Worm (Caenorhabditis elegans) whole organism, young adult: ENCODE measurements around the gene ify-1.

ENCODE experiments used
- B0019.2 ChIP-seq: fragments of 200-800 bp; sonication (Bioruptor generic); conservative IDR thresholded peaks from 2 replicates; pipeline ENCODE4 v1.3.6; 2022; ENCODE audit warnings: missing genetic modification reagents, missing genetic modification characterization, missing compliant biosample characterization
- B0261.1 ChIP-seq: sonication (generic microtip); optimal IDR thresholded peaks from 2 replicates; lab custom pipeline; 2016; ENCODE audit warnings: mild to moderate bottlenecking, missing genetic modification characterization, moderate library complexity, missing compliant biosample characterization
- B0336.3 ChIP-seq: fragments of 200-800 bp; sonication (Bioruptor generic); IDR thresholded peaks from 2 replicates; pipeline ENCODE4 v1.3.6; 2022; ENCODE audit warnings: missing genetic modification characterization, missing compliant biosample characterization
- C06A6.2 ChIP-seq: fragments of 200-800 bp; sonication (Bioruptor generic); conservative IDR thresholded peaks from 2 replicates; pipeline ENCODE4 v1.3.6; 2022; ENCODE audit warnings: missing genetic modification characterization, missing compliant biosample characterization
- D2030.7 ChIP-seq: fragments of 200-800 bp; sonication (Bioruptor generic); IDR thresholded peaks from 2 replicates; pipeline ENCODE4 v1.3.6; 2022; ENCODE audit warnings: missing genetic modification reagents, missing genetic modification characterization, missing compliant biosample characterization
- F10E7.11 ChIP-seq: sonication (generic microtip); optimal IDR thresholded peaks from 2 replicates; lab custom pipeline; 2017; ENCODE audit warnings: mild to moderate bottlenecking, missing genetic modification characterization, moderate library complexity, missing compliant biosample characterization
- F37B4.10 ChIP-seq: fragments of 200-800 bp; sonication (Bioruptor generic); IDR thresholded peaks from 2 replicates; pipeline ENCODE4 v1.3.6; 2022; ENCODE audit warnings: missing genetic modification characterization, missing compliant biosample characterization
- F49E8.2 ChIP-seq: sonication (generic microtip); optimal IDR thresholded peaks from 3 replicates; lab custom pipeline; 2017; ENCODE audit warnings: missing genetic modification characterization, mild to moderate bottlenecking, missing compliant biosample characterization, antibody characterized with exemption, moderate library complexity; ENCODE audit not compliant: insufficient read depth
- F57C9.4 ChIP-seq: sonication (generic microtip); optimal IDR thresholded peaks from 2 replicates; lab custom pipeline; 2017; ENCODE audit warnings: mild to moderate bottlenecking, missing genetic modification characterization, missing compliant biosample characterization
- Y95B8A.8 ChIP-seq: fragments of 200-800 bp; sonication (Bioruptor generic); IDR thresholded peaks from 2 replicates; pipeline ENCODE4 v1.3.6; 2022; ENCODE audit warnings: missing genetic modification reagents, missing genetic modification characterization, missing compliant biosample characterization
- akir-1 ChIP-seq: fragments of 200-800 bp; sonication (Bioruptor generic); optimal IDR thresholded peaks from 2 replicates; lab custom pipeline; 2018; ENCODE audit warnings: mild to moderate bottlenecking, missing genetic modification characterization, moderate library complexity, missing compliant biosample characterization
- ama-1 ChIP-seq, 3 experiments: fragments of 150-350 bp in 1 of 3; sonication (generic microtip) in 2 of 3; optimal IDR thresholded peaks; 2 replicates each; lab custom pipeline; 2014 to 2018; ENCODE audit warnings: missing biosample characterization in 2 of 3, missing genetic modification characterization in 2 of 3, missing genetic modification reagents in 2 of 3
- athp-1 ChIP-seq: sonication (generic microtip); optimal IDR thresholded peaks from 2 replicates; lab custom pipeline; 2017; ENCODE audit warnings: mild to moderate bottlenecking, missing genetic modification characterization, missing compliant biosample characterization
- ccch-3 ChIP-seq: fragments of 200-800 bp; sonication (Bioruptor generic); optimal IDR thresholded peaks from 2 replicates; lab custom pipeline; 2018; ENCODE audit warnings: mild to moderate bottlenecking, missing genetic modification characterization, missing compliant biosample characterization
- ceh-27 ChIP-seq: fragments of 200-800 bp; sonication (Bioruptor generic); optimal IDR thresholded peaks from 2 replicates; lab custom pipeline; 2018; ENCODE audit warnings: mild to moderate bottlenecking, missing genetic modification characterization, moderate library complexity, missing compliant biosample characterization
- ceh-40 ChIP-seq: fragments of 200-800 bp; sonication (Bioruptor generic); IDR thresholded peaks from 2 replicates; pipeline ENCODE4 v1.3.6; 2022; ENCODE audit warnings: missing genetic modification characterization, missing compliant biosample characterization
- ceh-58 ChIP-seq: fragments of 200-800 bp; sonication (Bioruptor generic); IDR thresholded peaks from 2 replicates; pipeline ENCODE4 v1.3.6; 2022; ENCODE audit warnings: missing genetic modification characterization, missing compliant biosample characterization
- ekl-4 ChIP-seq: fragments of 200-800 bp; sonication (Bioruptor generic); IDR thresholded peaks from 2 replicates; pipeline ENCODE4 v1.3.6; 2022; ENCODE audit warnings: missing genetic modification reagents, missing genetic modification characterization, missing compliant biosample characterization
- him-1 ChIP-seq: sonication (generic microtip); optimal IDR thresholded peaks from 2 replicates; lab custom pipeline; 2016; ENCODE audit warnings: missing genotype, missing genetic modification reagents, missing genetic modification characterization, missing compliant biosample characterization
- hmg-1.2 ChIP-seq: fragments of 200-800 bp; sonication (Bioruptor generic); IDR thresholded peaks from 2 replicates; pipeline ENCODE4 v1.3.6; 2022; ENCODE audit warnings: missing genetic modification reagents, missing genetic modification characterization, missing compliant biosample characterization
- hmg-20 ChIP-seq: fragments of 200-800 bp; sonication (Bioruptor generic); IDR thresholded peaks from 2 replicates; pipeline ENCODE4 v1.3.6; 2022; ENCODE audit warnings: missing genetic modification reagents, missing genetic modification characterization, missing compliant biosample characterization
- hsf-1 ChIP-seq: fragments of 200-800 bp; sonication (Bioruptor generic); IDR thresholded peaks from 2 replicates; pipeline ENCODE4 v1.3.6; 2022; ENCODE audit warnings: missing genetic modification reagents, missing genetic modification characterization, missing compliant biosample characterization
- let-526 ChIP-seq: fragments of 200-800 bp; sonication (Bioruptor generic); IDR thresholded peaks from 2 replicates; pipeline ENCODE4 v1.3.6; 2022; ENCODE audit warnings: missing genetic modification reagents, missing genetic modification characterization, missing compliant biosample characterization
- lsy-27 ChIP-seq: sonication (generic microtip); optimal IDR thresholded peaks from 2 replicates; lab custom pipeline; 2017; ENCODE audit warnings: missing genetic modification characterization, mild to moderate bottlenecking, missing compliant biosample characterization, antibody characterized with exemption, missing genotype, borderline replicate concordance; ENCODE audit not compliant: insufficient read depth
- madf-3 ChIP-seq: fragments of 200-800 bp; sonication (Bioruptor generic); IDR thresholded peaks from 2 replicates; pipeline ENCODE4 v1.3.6; 2022; ENCODE audit warnings: missing genetic modification reagents, missing genetic modification characterization, missing compliant biosample characterization
- madf-8 ChIP-seq: fragments of 200-800 bp; sonication (Bioruptor generic); conservative IDR thresholded peaks from 2 replicates; pipeline ENCODE4 v1.3.6; 2022; ENCODE audit warnings: missing genetic modification reagents, missing genetic modification characterization, missing compliant biosample characterization
- mxl-1 ChIP-seq: sonication (generic microtip); optimal IDR thresholded peaks from 2 replicates; lab custom pipeline; 2016; ENCODE audit warnings: missing genetic modification characterization, missing compliant biosample characterization
- nfyb-1 ChIP-seq: fragments of 200-800 bp; sonication (Bioruptor generic); IDR thresholded peaks from 2 replicates; pipeline ENCODE4 v1.3.6; 2022; ENCODE audit warnings: missing genetic modification reagents, missing genetic modification characterization, missing compliant biosample characterization
- nhr-80 ChIP-seq: sonication (generic microtip); optimal IDR thresholded peaks from 2 replicates; lab custom pipeline; 2016; ENCODE audit warnings: missing genetic modification characterization, missing compliant biosample characterization
- pbrm-1 ChIP-seq: fragments of 200-800 bp; sonication (Bioruptor generic); IDR thresholded peaks from 2 replicates; pipeline ENCODE4 v1.3.6; 2022; ENCODE audit warnings: missing genetic modification reagents, missing genetic modification characterization, missing compliant biosample characterization
- rcor-1 ChIP-seq: fragments of 200-800 bp; sonication (Bioruptor generic); IDR thresholded peaks from 2 replicates; pipeline ENCODE4 v1.3.6; 2022; ENCODE audit warnings: missing genetic modification reagents, missing genetic modification characterization, missing compliant biosample characterization
- rec-8 ChIP-seq, 2 experiments: sonication (generic microtip); optimal IDR thresholded peaks; 2 replicates each; lab custom pipeline; 2016; ENCODE audit warnings: mild to moderate bottlenecking in 2 of 2, missing genetic modification characterization in 2 of 2, missing genetic modification reagents in 2 of 2, missing genotype in 2 of 2, missing biosample characterization in 1 of 2, missing compliant biosample characterization in 1 of 2, moderate library complexity in 1 of 2
- repo-1 ChIP-seq: sonication (generic microtip); optimal IDR thresholded peaks from 2 replicates; lab custom pipeline; 2017; ENCODE audit warnings: mild to moderate bottlenecking, missing genetic modification characterization, missing compliant biosample characterization
- sdz-38 ChIP-seq: sonication (generic microtip); optimal IDR thresholded peaks from 2 replicates; lab custom pipeline; 2016; ENCODE audit warnings: missing genotype, missing genetic modification characterization, missing compliant biosample characterization
- snpc-3.4 ChIP-seq: sonication (generic microtip); optimal IDR thresholded peaks from 2 replicates; lab custom pipeline; 2017; ENCODE audit warnings: missing genetic modification characterization, mild to moderate bottlenecking, missing compliant biosample characterization, antibody characterized with exemption, moderate library complexity, missing genotype, missing genetic modification reagents
- tbp1 ChIP-seq: fragments of 200-800 bp; sonication (Bioruptor generic); optimal IDR thresholded peaks from 2 replicates; lab custom pipeline; 2018; ENCODE audit warnings: mild to moderate bottlenecking, missing genetic modification characterization, missing compliant biosample characterization
- unc-62 ChIP-seq: fragments of 150-350 bp; optimal IDR thresholded peaks from 2 replicates; lab custom pipeline; 2014; ENCODE audit warnings: missing biosample characterization, missing genetic modification reagents, missing genetic modification characterization
- ztf-22 ChIP-seq: fragments of 200-800 bp; sonication (Bioruptor generic); optimal IDR thresholded peaks from 2 replicates; lab custom pipeline; 2018; ENCODE audit warnings: mild to moderate bottlenecking, missing genetic modification characterization, moderate library complexity, missing compliant biosample characterization
- ztf-26 ChIP-seq: sonication (generic microtip); optimal IDR thresholded peaks from 2 replicates; lab custom pipeline; 2017; ENCODE audit warnings: missing genetic modification characterization, missing compliant biosample characterization
- ztf-28 ChIP-seq: fragments of 200-800 bp; sonication (Bioruptor generic); IDR thresholded peaks from 2 replicates; pipeline ENCODE4 v1.3.6; 2022; ENCODE audit warnings: missing genetic modification reagents, missing genetic modification characterization, missing compliant biosample characterization
- ztf-3 ChIP-seq: fragments of 200-800 bp; sonication (Bioruptor generic); optimal IDR thresholded peaks from 2 replicates; lab custom pipeline; 2018; ENCODE audit warnings: mild to moderate bottlenecking, missing genetic modification characterization, missing compliant biosample characterization

Gene ify-1

DNA sequence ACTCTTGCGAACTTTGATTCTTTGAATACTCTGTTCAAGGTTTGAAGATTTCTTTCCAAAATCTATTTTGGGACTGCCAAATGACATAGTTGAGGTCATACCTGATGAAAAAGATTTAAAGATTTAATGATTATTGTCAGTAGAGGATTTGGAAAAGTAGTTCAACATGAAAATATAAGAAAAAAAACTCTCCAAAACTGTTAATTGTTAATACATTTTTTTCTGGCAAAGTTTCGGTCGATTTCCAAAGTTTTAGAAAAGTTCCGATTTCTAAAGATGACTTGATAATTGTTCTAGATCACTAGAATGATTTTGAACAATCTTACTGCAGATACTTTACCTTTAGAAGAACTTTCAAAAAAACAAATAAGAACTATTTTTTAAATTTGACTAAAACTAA is 16.3 kb upstream of the ify-1 start, which contains the start of gene C27A2.7:
Gene C27A2.7 (minus strand): TSS at position 101 of the 400 bp plus-strand sequence.
- TF ChIP-seq madf-3 (GFP tag; lab: Robert Waterston, UW) (no peak), F49E8.2 (tag; lab: Kevin White, UChicago) (no peak), rcor-1 (GFP tag; lab: Robert Waterston, UW) (no peak), sdz-38 (tag; lab: Kevin White, UChicago) (no peak), let-526 (GFP tag; lab: Robert Waterston, UW) (no peak), ama-1 (optimal IDR thresholded peaks at IDR 0.05; lab: Kevin White, UChicago) (no peak), ama-1 (GFP tag; optimal IDR thresholded peaks at IDR 0.05; lab: Kevin White, UChicago) (no peak), hmg-1.2 (GFP tag; lab: Robert Waterston, UW) (no peak), tbp1 (no peak), him-1 (tag; lab: Kevin White, UChicago) (no peak), hsf-1 (GFP tag; lab: Robert Waterston, UW) (no peak), snpc-3.4 (tag; lab: Kevin White, UChicago) (no peak), mxl-1 (tag; lab: Kevin White, UChicago) (no peak), F10E7.11 (no peak), ceh-27 (GFP tag; lab: Kevin White, UChicago) (no peak), repo-1 (tag; lab: Kevin White, UChicago) (no peak), F57C9.4 (tag; lab: Kevin White, UChicago) (no peak), madf-8 (no peak), ccch-3 (no peak), athp-1 (no peak), ceh-58 (GFP tag; lab: Robert Waterston, UW) (no peak)

DNA sequence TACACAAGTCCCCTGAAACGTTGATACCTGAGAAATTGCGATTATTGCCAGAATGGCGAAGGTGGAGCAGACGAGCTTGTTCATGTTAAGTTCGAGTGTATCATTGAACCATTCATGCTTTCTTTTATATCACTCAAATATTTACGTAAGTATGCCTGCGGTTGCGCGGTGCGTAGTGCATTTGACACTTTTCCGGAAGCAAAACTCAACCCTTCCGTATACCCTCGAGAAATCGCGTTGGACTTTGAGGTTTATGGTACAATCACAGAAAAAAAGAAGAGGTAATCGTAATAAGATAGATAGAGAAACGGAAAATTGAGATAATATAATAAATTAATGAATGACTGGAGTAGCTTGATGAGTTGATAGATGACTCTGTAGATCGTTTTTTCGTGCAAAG is 14.5 kb upstream of the ify-1 start, which contains the start of gene idpb-2:
Gene idpb-2 (minus strand): TSS at position 101 of the 400 bp plus-strand sequence.
- TF ChIP-seq nfyb-1 (GFP tag; lab: Robert Waterston, UW) = no peak
- TF ChIP-seq let-526 (GFP tag; lab: Robert Waterston, UW) = no peak
- TF ChIP-seq unc-62 (GFP tag; lab: Kevin White, UChicago) = no peak
- TF ChIP-seq ceh-40 (GFP tag; lab: Robert Waterston, UW) = no peak
- no peak for TF ChIP-seq B0336.3 (GFP tag; lab: Robert Waterston, UW)
- no peak for TF ChIP-seq ztf-28 (GFP tag; lab: Robert Waterston, UW)
- no peak for TF ChIP-seq sdz-38 (tag; lab: Kevin White, UChicago)
- TF ChIP-seq D2030.7 = no peak
- no peak for TF ChIP-seq F57C9.4 (tag; lab: Kevin White, UChicago)
- TF ChIP-seq ekl-4 (GFP tag; lab: Robert Waterston, UW) = no peak
- no peak for TF ChIP-seq ztf-3 (GFP tag; lab: Kevin White, UChicago)
- no peak for TF ChIP-seq F10E7.11
- TF ChIP-seq rec-8 (tag; optimal IDR thresholded peaks at IDR 0.05; lab: Kevin White, UChicago) = no peak
- TF ChIP-seq B0261.1 (tag; lab: Kevin White, UChicago) = no peak
- no peak for TF ChIP-seq madf-8
- no peak for TF ChIP-seq ztf-26 (tag; lab: Kevin White, UChicago)
- TF ChIP-seq C06A6.2 (GFP tag; lab: Robert Waterston, UW) = no peak
- TF ChIP-seq B0019.2 (GFP tag; lab: Robert Waterston, UW) = no peak

DNA sequence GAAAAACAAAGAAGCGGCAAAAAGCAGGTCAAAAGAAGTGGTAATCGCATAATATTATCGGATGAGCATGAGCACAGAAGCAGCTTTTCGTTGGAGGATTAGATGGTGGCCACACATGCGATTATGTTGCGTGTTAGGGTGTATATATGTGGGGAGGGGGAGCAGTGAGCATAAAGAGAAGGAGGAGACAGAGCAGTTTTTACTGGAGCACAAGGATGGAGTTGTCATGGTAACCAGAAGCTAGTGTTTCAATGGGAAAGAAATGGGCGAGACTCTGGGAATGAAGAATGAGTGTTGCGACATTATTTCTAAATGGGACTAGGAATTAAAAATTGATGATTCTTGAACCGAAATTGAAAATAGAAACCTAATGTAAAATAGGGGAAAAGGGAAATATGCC is 12.9 kb upstream of the ify-1 start, which contains the start of gene C27A2.8:
Gene C27A2.8 (minus strand): TSS at position 117 of the 400 bp plus-strand sequence.
- TF ChIP-seq ztf-22 (GFP tag; lab: Kevin White, UChicago) (no peak), hsf-1 (GFP tag; lab: Robert Waterston, UW) (no peak), F37B4.10 (no peak), nhr-80 (tag; lab: Kevin White, UChicago) (no peak), lsy-27 (tag; lab: Kevin White, UChicago) (no peak), pbrm-1 (no peak), Y95B8A.8 (no peak), akir-1 (GFP tag; lab: Kevin White, UChicago) (no peak), ceh-27 (GFP tag; lab: Kevin White, UChicago) (no peak), athp-1 (no peak), hmg-20 (GFP tag; lab: Robert Waterston, UW) (no peak)
